Worm (Caenorhabditis elegans) whole organism, mixed stage, embryonic: ENCODE results near the gene dph-5.

ENCODE experiments used
- bed-3 ChIP-seq: fragments of 200-800 bp; sonication (Bioruptor generic); optimal IDR thresholded peaks from 3 replicates; lab custom pipeline; 2018; ENCODE audit warnings: mild to moderate bottlenecking, missing genetic modification characterization, moderate library complexity, missing compliant biosample characterization
- blmp-1 ChIP-seq: fragments of 150-350 bp; optimal IDR thresholded peaks from 2 replicates; lab custom pipeline; 2014; ENCODE audit warnings: missing biosample characterization, missing genetic modification characterization
- ceh-39 ChIP-seq: fragments of 150-350 bp; optimal IDR thresholded peaks from 2 replicates; lab custom pipeline; 2014; ENCODE audit warnings: missing biosample characterization, missing genetic modification characterization
- ceh-43 ChIP-seq: fragments of 200-800 bp; sonication (Bioruptor generic); optimal IDR thresholded peaks from 2 replicates; lab custom pipeline; 2018; ENCODE audit warnings: mild to moderate bottlenecking, missing genetic modification characterization, moderate library complexity, missing compliant biosample characterization
- ceh-83 ChIP-seq: fragments of 200-800 bp; sonication (Bioruptor generic); optimal IDR thresholded peaks from 2 replicates; lab custom pipeline; 2018; ENCODE audit warnings: mild to moderate bottlenecking, missing genetic modification characterization, missing compliant biosample characterization
- ces-1 ChIP-seq: fragments of 150-350 bp; optimal IDR thresholded peaks from 2 replicates; lab custom pipeline; 2014; ENCODE audit warnings: missing biosample characterization, missing genetic modification reagents, missing genetic modification characterization
- cnd-1 ChIP-seq: fragments of 200-800 bp; sonication (Bioruptor generic); optimal IDR thresholded peaks from 2 replicates; lab custom pipeline; 2018; ENCODE audit warnings: mild to moderate bottlenecking, missing genetic modification characterization, missing compliant biosample characterization
- elt-1 ChIP-seq: sonication (generic microtip); optimal IDR thresholded peaks from 2 replicates; lab custom pipeline; 2017; ENCODE audit warnings: missing genetic modification characterization, mild to moderate bottlenecking, missing compliant biosample characterization, antibody characterized with exemption, moderate library complexity, borderline replicate concordance; ENCODE audit not compliant: insufficient read depth
- elt-3 ChIP-seq: fragments of 150-350 bp; optimal IDR thresholded peaks from 2 replicates; lab custom pipeline; 2014; ENCODE audit warnings: missing biosample characterization, missing genetic modification characterization
- flh-1 ChIP-seq: fragments of 200-800 bp; sonication (Bioruptor generic); optimal IDR thresholded peaks from 2 replicates; lab custom pipeline; 2018; ENCODE audit warnings: mild to moderate bottlenecking, missing genetic modification characterization, moderate library complexity, missing compliant biosample characterization
- ham-2 ChIP-seq: fragments of 200-800 bp; sonication (Bioruptor generic); optimal IDR thresholded peaks from 2 replicates; lab custom pipeline; 2018; ENCODE audit warnings: mild to moderate bottlenecking, missing genetic modification characterization, missing compliant biosample characterization
- hlh-1 ChIP-seq: fragments of 150-350 bp; optimal IDR thresholded peaks from 2 replicates; lab custom pipeline; 2014; ENCODE audit warnings: missing biosample characterization, missing genetic modification reagents, missing genetic modification characterization
- lin-13 ChIP-seq: fragments of 150-350 bp; optimal IDR thresholded peaks from 2 replicates; lab custom pipeline; 2014; ENCODE audit warnings: missing biosample characterization, missing genetic modification characterization
- lin-32 ChIP-seq: fragments of 200-800 bp; sonication (Bioruptor generic); optimal IDR thresholded peaks from 2 replicates; lab custom pipeline; 2018; ENCODE audit warnings: mild to moderate bottlenecking, missing genetic modification characterization, missing compliant biosample characterization
- lsy-2 ChIP-seq: fragments of 150-350 bp; optimal IDR thresholded peaks from 2 replicates; lab custom pipeline; 2014; ENCODE audit warnings: missing biosample characterization, missing genetic modification characterization
- mab-5 ChIP-seq: fragments of 150-350 bp; optimal IDR thresholded peaks from 2 replicates; lab custom pipeline; 2014; ENCODE audit warnings: missing biosample characterization, missing genetic modification characterization
- mep-1 ChIP-seq: fragments of 150-350 bp; optimal IDR thresholded peaks from 2 replicates; lab custom pipeline; 2017; ENCODE audit warnings: missing biosample characterization, missing genetic modification reagents, missing genetic modification characterization, inconsistent platforms
- mls-2 ChIP-seq: sonication (generic microtip); optimal IDR thresholded peaks from 2 replicates; lab custom pipeline; 2016; ENCODE audit warnings: mild to moderate bottlenecking, missing genetic modification characterization, moderate library complexity, missing compliant biosample characterization
- nhr-12 ChIP-seq: fragments of 150-350 bp; optimal IDR thresholded peaks from 2 replicates; lab custom pipeline; 2014; ENCODE audit warnings: missing biosample characterization, missing genetic modification characterization
- nhr-237 ChIP-seq: fragments of 150-350 bp; optimal IDR thresholded peaks from 2 replicates; lab custom pipeline; 2014; ENCODE audit warnings: missing biosample characterization, missing genetic modification characterization
- nhr-76 ChIP-seq: sonication (generic microtip); optimal IDR thresholded peaks from 2 replicates; lab custom pipeline; 2017; ENCODE audit warnings: missing biosample characterization, missing genetic modification characterization
- sem-2 ChIP-seq: fragments of 200-800 bp; sonication (Bioruptor generic); optimal IDR thresholded peaks from 2 replicates; lab custom pipeline; 2018; ENCODE audit warnings: mild to moderate bottlenecking, missing genetic modification characterization, missing compliant biosample characterization
- sptf-1 ChIP-seq: sonication (generic microtip); optimal IDR thresholded peaks from 2 replicates; lab custom pipeline; 2017; ENCODE audit warnings: mild to moderate bottlenecking, missing genetic modification characterization, moderate library complexity, missing compliant biosample characterization
- tbx-8 ChIP-seq: fragments of 200-800 bp; sonication (Bioruptor generic); optimal IDR thresholded peaks from 2 replicates; lab custom pipeline; 2018; ENCODE audit warnings: mild to moderate bottlenecking, missing genetic modification characterization, moderate library complexity, missing compliant biosample characterization
- unc-120 ChIP-seq: sonication (generic microtip); optimal IDR thresholded peaks from 2 replicates; lab custom pipeline; 2017; ENCODE audit warnings: missing genetic modification characterization, missing compliant biosample characterization; ENCODE audit not compliant: poor library complexity, severe bottlenecking
- zip-8 ChIP-seq: fragments of 150-350 bp; optimal IDR thresholded peaks from 2 replicates; lab custom pipeline; 2014; ENCODE audit warnings: missing biosample characterization, missing genetic modification characterization
- ztf-11 ChIP-seq: fragments of 150-350 bp; optimal IDR thresholded peaks from 2 replicates; lab custom pipeline; 2014; ENCODE audit warnings: missing biosample characterization, missing genetic modification characterization

The dph-5 gene

DNA sequence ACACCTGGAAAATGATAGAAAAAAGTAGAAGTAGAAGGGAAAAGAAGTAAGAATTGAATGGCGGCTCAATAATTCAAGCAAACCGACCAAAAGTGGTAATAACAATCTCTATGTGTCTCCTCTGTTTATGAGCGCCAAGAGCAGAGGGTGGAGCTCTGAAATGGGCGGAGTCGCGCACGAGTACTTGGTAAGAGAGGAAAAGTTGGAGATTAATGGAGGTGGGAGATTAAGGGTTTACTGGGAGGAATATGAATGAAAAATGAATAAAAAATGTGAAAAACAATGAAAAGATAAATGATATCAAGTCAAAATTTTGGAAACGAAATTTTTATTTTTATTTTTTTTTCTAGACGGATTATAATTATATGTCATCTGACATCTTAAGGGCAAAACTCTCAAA, 27.7 kb downstream of the dph-5 start:
- TF ChIP-seq ztf-11 (tag; lab: Kevin White, UChicago) (no peak), sem-2 (no peak), ceh-43 (no peak), ces-1 (GFP tag; lab: Kevin White, UChicago) (no peak), blmp-1 (tag; lab: Kevin White, UChicago) (no peak), ham-2 (GFP tag; lab: Kevin White, UChicago) (no peak)
- TF ChIP-seq, all 35 proteins: peak for 0

ce11 chrII:11383058-11383457, 33.1 kb downstream of the dph-5 start, which contains the start of the genes C33B4.5 and C33B4.4:
Gene C33B4.5, plus strand, starts transcription at chrII:11383327.
Gene C33B4.4, minus strand, starts transcription at chrII:11383442.
- TF ChIP-seq mab-5 (tag; lab: Kevin White, UChicago), result no peak
- no peak for TF ChIP-seq elt-1 (tag; lab: Kevin White, UChicago)
- no peak for TF ChIP-seq nhr-12 (tag; lab: Kevin White, UChicago)
- no peak for TF ChIP-seq bed-3 (GFP tag; lab: Kevin White, UChicago)
- TF ChIP-seq mep-1 (tag; lab: Kevin White, UChicago), result no peak
- no peak for TF ChIP-seq tbx-8 (GFP tag; lab: Kevin White, UChicago)
- TF ChIP-seq elt-3 (tag; lab: Kevin White, UChicago), result no peak
- TF ChIP-seq ces-1 (GFP tag; lab: Kevin White, UChicago), result no peak
- no peak for TF ChIP-seq blmp-1 (tag; lab: Kevin White, UChicago)
- no peak for TF ChIP-seq ham-2 (GFP tag; lab: Kevin White, UChicago)
- TF ChIP-seq lin-32 (GFP tag; lab: Kevin White, UChicago), result no peak
- no peak for TF ChIP-seq ceh-83
- no peak for TF ChIP-seq flh-1 (GFP tag; lab: Kevin White, UChicago)
- no peak for TF ChIP-seq cnd-1 (tag; lab: Kevin White, UChicago)
- no peak for TF ChIP-seq lin-13 (tag; lab: Kevin White, UChicago)
- no peak for TF ChIP-seq nhr-237 (tag; lab: Kevin White, UChicago)
- TF ChIP-seq lsy-2 (tag; lab: Kevin White, UChicago), result no peak
- no peak for TF ChIP-seq unc-120 (tag; lab: Kevin White, UChicago)

DNA sequence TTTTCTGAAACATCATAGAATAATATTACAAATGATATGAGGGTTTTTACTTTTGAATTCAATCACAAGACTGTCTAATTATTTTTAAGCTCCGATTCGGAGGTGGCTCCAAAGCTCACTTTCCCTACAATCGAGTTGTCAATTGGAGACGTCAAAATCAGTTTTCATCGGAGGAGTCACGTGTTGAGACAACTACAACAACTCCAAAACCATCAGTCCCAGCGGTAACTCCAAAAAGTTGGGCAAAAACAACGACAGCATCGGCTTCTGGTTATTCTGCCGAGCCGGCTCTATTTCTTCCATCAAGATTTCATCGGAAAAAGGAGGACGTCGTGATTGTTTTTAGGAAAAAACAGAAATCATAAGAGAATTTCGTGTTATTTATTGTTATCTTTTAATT, 34.1 kb downstream of the dph-5 start:
- no peak for TF ChIP-seq mls-2 (tag; lab: Kevin White, UChicago)
- TF ChIP-seq sem-2, result no peak
- TF ChIP-seq cnd-1 (tag; lab: Kevin White, UChicago), result no peak
- TF ChIP-seq nhr-76 (tag; lab: Kevin White, UChicago), result no peak
- TF ChIP-seq lin-32 (GFP tag; lab: Kevin White, UChicago), result no peak
- no peak for TF ChIP-seq lin-13 (tag; lab: Kevin White, UChicago)
- no peak for TF ChIP-seq ces-1 (GFP tag; lab: Kevin White, UChicago)
- no peak for TF ChIP-seq flh-1 (GFP tag; lab: Kevin White, UChicago)
- no peak for TF ChIP-seq elt-1 (tag; lab: Kevin White, UChicago)
- TF ChIP-seq, all 35 proteins: peak for 0

DNA sequence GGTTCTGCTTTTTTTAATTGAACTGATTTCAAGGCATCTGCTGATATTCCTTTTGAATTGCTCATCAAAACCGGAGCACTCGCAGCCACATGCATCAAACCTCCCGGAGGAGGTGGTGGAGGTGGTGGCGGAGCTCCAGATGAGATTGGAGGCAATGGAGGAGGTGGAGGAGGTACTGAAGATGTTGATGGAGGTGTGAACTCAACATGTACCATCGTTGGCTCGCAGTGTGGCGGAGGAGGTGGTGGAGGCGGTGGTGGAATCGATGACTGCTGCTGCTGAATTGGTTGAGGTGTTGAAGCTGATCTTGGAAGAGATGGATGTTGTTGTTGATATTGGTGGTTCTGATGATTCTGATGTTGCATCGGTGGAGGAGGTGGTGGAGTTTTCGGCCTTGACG, 37.0 kb downstream of the dph-5 start:
- TF ChIP-seq ztf-11 (tag; lab: Kevin White, UChicago) (no peak), cnd-1 (tag; lab: Kevin White, UChicago) (no peak), unc-120 (tag; lab: Kevin White, UChicago) (no peak), ceh-83 (no peak), mls-2 (tag; lab: Kevin White, UChicago) (no peak), bed-3 (GFP tag; lab: Kevin White, UChicago) (no peak), lin-13 (tag; lab: Kevin White, UChicago) (no peak), ham-2 (GFP tag; lab: Kevin White, UChicago) (no peak), ceh-39 (tag; lab: Kevin White, UChicago) (no peak), mep-1 (tag; lab: Kevin White, UChicago) (no peak), elt-3 (tag; lab: Kevin White, UChicago) (no peak), mab-5 (tag; lab: Kevin White, UChicago) (no peak), ces-1 (GFP tag; lab: Kevin White, UChicago) (no peak)

ce11 chrII:11390865-11391264, 40.9 kb downstream of the dph-5 start, which contains the start of gene shn-1:
Gene shn-1, minus strand, starts transcription at chrII:11390965.
- TF ChIP-seq zip-8 (tag; lab: Kevin White, UChicago) (no peak), nhr-76 (tag; lab: Kevin White, UChicago) (no peak), nhr-237 (tag; lab: Kevin White, UChicago) (no peak), elt-1 (tag; lab: Kevin White, UChicago) (no peak), mls-2 (tag; lab: Kevin White, UChicago) (no peak), hlh-1 (tag; lab: Kevin White, UChicago) (no peak), tbx-8 (GFP tag; lab: Kevin White, UChicago) (no peak), sptf-1 (no peak), lin-32 (GFP tag; lab: Kevin White, UChicago) (no peak), ceh-43 (no peak), sem-2 (no peak), mab-5 (tag; lab: Kevin White, UChicago) (no peak)
- TF ChIP-seq, all 35 proteins: peak for 0
